Worm (Caenorhabditis elegans): Measurements from ENCODE around the gene zip-8.

zip-8 gene

ce11 chrIII:6436308-6436707, 42.4 kb upstream of the zip-8 start, which contains the start of gene C05D11.1:
TSS of gene C05D11.1 (plus strand) at chrIII:6436608.
- TF ChIP-seq F44E2.7 (GFP tag; IDR thresholded peaks at IDR 0.05) (no peak), unc-62 (GFP tag; optimal IDR thresholded peaks at IDR 0.05 in 1 of 2) (no peak), unc-62 (tag; optimal IDR thresholded peaks at IDR 0.05) (no peak), ama-1 (optimal IDR thresholded peaks at IDR 0.05) (no peak), nhr-77 (tag; optimal IDR thresholded peaks at IDR 0.05) (no peak), T26A8.4 (GFP tag; IDR thresholded peaks at IDR 0.05) (no peak), dve-1 (tag; optimal IDR thresholded peaks at IDR 0.05; ENCODE audit: insufficient read depth) (no peak), madf-9 (GFP tag; conservative IDR thresholded peaks at IDR 0.05) (no peak), mxl-2 (GFP tag; conservative IDR thresholded peaks at IDR 0.05) (no peak), pha-4 (GFP tag; IDR thresholded peaks at IDR 0.05) (no peak), pha-4 (tag; optimal IDR thresholded peaks at IDR 0.05) (no peak), lsy-2 (tag; optimal IDR thresholded peaks at IDR 0.05) (no peak), mdt-29 (GFP tag; IDR thresholded peaks at IDR 0.05) (no peak), dmd-9 (GFP tag; IDR thresholded peaks at IDR 0.05) (no peak)

ce11 chrIII:6439854-6440253, 38.9 kb upstream of the zip-8 start:
- TF ChIP-seq ama-1 (optimal IDR thresholded peaks at IDR 0.05) (peak; percentile 35), nhr-41 (GFP tag; IDR thresholded peaks at IDR 0.05) (no peak), Y105C5A.15 (GFP tag; IDR thresholded peaks at IDR 0.05) (no peak), duxl-1 (tag; optimal IDR thresholded peaks at IDR 0.05; ENCODE audit: poor library complexity) (no peak), pha-4 (GFP tag; IDR thresholded peaks at IDR 0.05) (0 out of 2 replicates have a peak, but pooled peaks have one; percentile 47), pha-4 (tag; optimal IDR thresholded peaks at IDR 0.05) (no peak), nhr-11 (tag; optimal IDR thresholded peaks at IDR 0.05) (no peak), lin-38 (GFP tag; IDR thresholded peaks at IDR 0.05) (peak; percentile 47; the same call in 1 of the 2 replicates)

- TF ChIP-seq dmd-8 (GFP tag; IDR thresholded peaks at IDR 0.05) (no peak), daf-16 (GFP tag; optimal IDR thresholded peaks at IDR 0.05) (no peak), daf-16 (tag; optimal IDR thresholded peaks at IDR 0.05) (peak; percentile 74), dpl-1 (GFP tag; optimal IDR thresholded peaks at IDR 0.05) (peak; percentile 65), hlh-11 (tag; optimal IDR thresholded peaks at IDR 0.05) (peak; percentile 5), lim-7 (GFP tag; IDR thresholded peaks at IDR 0.05) (no peak), dmd-6 (GFP tag; IDR thresholded peaks at IDR 0.05) (peak; percentile 31), mep-1 (tag; optimal IDR thresholded peaks at IDR 0.05) (peak; percentile 7), Y48G9A.11 (GFP tag; IDR thresholded peaks at IDR 0.05) (peak; percentile 58; the same call in 1 of the 2 replicates), lsy-2 (tag; optimal IDR thresholded peaks at IDR 0.05) (peak in 1 of 2 experiments; percentile 43), egl-27 (tag; optimal IDR thresholded peaks at IDR 0.05) (no peak), ZK546.5 (tag; optimal IDR thresholded peaks at IDR 0.05) (no peak), dve-1 (tag; optimal IDR thresholded peaks at IDR 0.05; ENCODE audit: insufficient read depth) (peak; percentile 76), hif-1 (tag; optimal IDR thresholded peaks at IDR 0.05) (peak in 1 of 2 experiments; percentile 6), unc-130 (GFP tag; optimal IDR thresholded peaks at IDR 0.05) (peak; percentile 62), mdl-1 (tag; optimal IDR thresholded peaks at IDR 0.05) (no peak), nhr-28 (tag; optimal IDR thresholded peaks at IDR 0.05) (peak; percentile 24), tag-97 (GFP tag; IDR thresholded peaks at IDR 0.05) (no peak), lin-38 (GFP tag; IDR thresholded peaks at IDR 0.05) (peak; percentile 58), pqm-1 (tag; optimal IDR thresholded peaks at IDR 0.05) (peak; percentile 81), nhr-237 (tag; optimal IDR thresholded peaks at IDR 0.05) (no peak), hmg-1.1 (GFP tag; IDR thresholded peaks at IDR 0.05) (0 out of 2 replicates have a peak, but pooled peaks have one; percentile 20), egl-43 (GFP tag; IDR thresholded peaks at IDR 0.05) (no peak), snpc-1.2 (GFP tag; IDR thresholded peaks at IDR 0.05) (0 out of 2 replicates have a peak, but pooled peaks have one; percentile 34), ama-1 (optimal IDR thresholded peaks at IDR 0.05) (peak; percentile 40), ceh-62 (tag; optimal IDR thresholded peaks at IDR 0.05) (no peak), lin-1 (GFP tag; IDR thresholded peaks at IDR 0.05) (peak; percentile 10; the same call in 1 of the 2 replicates)
These were observed 36.2 kb upstream of the zip-8 start, which contains the start of gene mel-32 for ce11 chrIII:6442305-6443125. TSS of gene mel-32 (minus strand) at chrIII:6443000.

Data from whole organism, L4 larva.